Worm (Caenorhabditis elegans): Measurements from ENCODE around the gene msh-5.

DNA sequence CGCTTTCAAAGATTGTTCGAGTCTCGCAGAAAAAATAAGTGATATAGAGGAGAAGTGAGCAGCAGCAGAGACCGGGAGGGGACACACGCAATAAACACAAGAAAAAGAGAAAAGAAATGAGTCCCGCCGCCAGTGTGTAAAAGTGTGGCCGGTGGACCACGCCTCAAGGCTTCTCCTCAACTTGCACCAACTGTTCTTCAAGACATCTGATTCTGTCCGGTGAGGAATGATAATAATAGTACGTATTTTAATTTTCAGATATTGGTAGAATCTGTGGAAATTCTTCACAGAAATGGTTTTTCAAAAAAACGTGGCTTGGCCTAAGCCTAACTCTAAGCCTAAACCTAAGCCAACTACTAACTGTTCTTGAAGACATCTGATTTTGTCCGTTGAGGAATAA, 24.3 kb downstream of the msh-5 start, which contains the start of gene lev-1:
- TF ChIP-seq flt-1 (GFP tag; IDR thresholded peaks at IDR 0.05) (no peak), ceh-13 (GFP tag; optimal IDR thresholded peaks at IDR 0.05) (no peak), scrt-1 (GFP tag; IDR thresholded peaks at IDR 0.05) (no peak), tbx-37 (GFP tag; conservative IDR thresholded peaks at IDR 0.05) (no peak), tra-4 (tag; optimal IDR thresholded peaks at IDR 0.05) (no peak), ama-1 (optimal IDR thresholded peaks at IDR 0.05) (no peak), aly-1 (tag; optimal IDR thresholded peaks at IDR 0.05) (no peak), pes-1 (GFP tag; IDR thresholded peaks at IDR 0.05) (no peak), ceh-36 (tag; optimal IDR thresholded peaks at IDR 0.05) (no peak), hmg-4 (GFP tag; optimal IDR thresholded peaks at IDR 0.05) (no peak), sea-1 (GFP tag; conservative IDR thresholded peaks at IDR 0.05) (no peak)
